Worm (Caenorhabditis elegans) whole organism, L3 larva: ENCODE measurements around the gene T28D6.5.
A peak's percentile ranks its signal among the peaks of the same experiment; 100 is the strongest.

Experiments used
- R02D3.7 ChIP-seq: fragments of 150-350 bp; optimal IDR thresholded peaks from 2 replicates; lab custom pipeline; 2014; ENCODE audit warnings: missing biosample characterization, missing genetic modification characterization
- ZK546.5 ChIP-seq: sonication (generic microtip); optimal IDR thresholded peaks from 2 replicates; lab custom pipeline; 2017; ENCODE audit warnings: missing biosample characterization, missing genetic modification characterization
- ama-1 ChIP-seq: fragments of 150-350 bp; optimal IDR thresholded peaks from 2 replicates; lab custom pipeline; 2018
- ceh-82 ChIP-seq: fragments of 150-350 bp; optimal IDR thresholded peaks from 2 replicates; lab custom pipeline; 2014; ENCODE audit warnings: missing biosample characterization, missing genetic modification characterization
- daf-12 ChIP-seq: fragments of 150-350 bp; optimal IDR thresholded peaks from 2 replicates; lab custom pipeline; 2014; ENCODE audit warnings: missing biosample characterization, missing genetic modification reagents, missing genetic modification characterization
- egl-27 ChIP-seq: sonication (generic microtip); optimal IDR thresholded peaks from 4 replicates; lab custom pipeline; 2017; ENCODE audit warnings: missing biosample characterization, missing genetic modification reagents, missing genetic modification characterization
- egl-5 ChIP-seq: fragments of 150-350 bp; optimal IDR thresholded peaks from 2 replicates; lab custom pipeline; 2017; ENCODE audit warnings: missing biosample characterization, missing genetic modification reagents, missing genetic modification characterization, inconsistent platforms
- elt-1 ChIP-seq: fragments of 150-350 bp; optimal IDR thresholded peaks from 2 replicates; lab custom pipeline; 2014; ENCODE audit warnings: missing biosample characterization, missing genetic modification characterization
- elt-2 ChIP-seq: sonication (generic microtip); optimal IDR thresholded peaks from 2 replicates; lab custom pipeline; 2016; ENCODE audit warnings: missing genetic modification reagents, mild to moderate bottlenecking, missing genetic modification characterization, missing compliant biosample characterization
- elt-3 ChIP-seq, 3 experiments: fragments of 150-350 bp in 1 of 3; sonication (generic microtip) in 2 of 3; optimal IDR thresholded peaks; 2 replicates in 2 of 3; 4 replicates in 1 of 3; lab custom pipeline; 2014 to 2017; ENCODE audit warnings: missing biosample characterization in 3 of 3, missing genetic modification characterization in 3 of 3
- eor-1 ChIP-seq, 2 experiments: fragments of 150-350 bp; optimal IDR thresholded peaks; 2 replicates each; lab custom pipeline; 2014 to 2018; ENCODE audit warnings: missing biosample characterization in 2 of 2, missing genetic modification characterization in 2 of 2
- fkh-10 ChIP-seq: sonication (generic microtip); optimal IDR thresholded peaks from 2 replicates; lab custom pipeline; 2017; ENCODE audit warnings: missing biosample characterization, missing genetic modification reagents, missing genetic modification characterization
- fkh-2 ChIP-seq: fragments of 150-350 bp; optimal IDR thresholded peaks from 2 replicates; lab custom pipeline; 2014; ENCODE audit warnings: missing biosample characterization, missing genetic modification reagents, missing genetic modification characterization
- hmg-11 ChIP-seq: sonication (generic microtip); optimal IDR thresholded peaks from 2 replicates; lab custom pipeline; 2016; ENCODE audit warnings: missing genetic modification characterization, missing compliant biosample characterization
- jun-1 ChIP-seq: fragments of 150-350 bp; optimal IDR thresholded peaks from 2 replicates; lab custom pipeline; 2014; ENCODE audit warnings: missing biosample characterization, missing genetic modification reagents, missing genetic modification characterization
- lin-39 ChIP-seq: fragments of 150-350 bp; optimal IDR thresholded peaks from 2 replicates; lab custom pipeline; 2018; ENCODE audit warnings: missing biosample characterization, missing genetic modification reagents, missing genetic modification characterization
- lsy-12 ChIP-seq: sonication (generic microtip); optimal IDR thresholded peaks from 2 replicates; lab custom pipeline; 2016; ENCODE audit warnings: mild to moderate bottlenecking, missing genetic modification characterization, missing compliant biosample characterization
- mdl-1 ChIP-seq: fragments of 150-350 bp; optimal IDR thresholded peaks from 2 replicates; lab custom pipeline; 2014; ENCODE audit warnings: missing biosample characterization, missing genetic modification characterization
- nfya-1 ChIP-seq: sonication (generic microtip); optimal IDR thresholded peaks from 2 replicates; lab custom pipeline; 2017; ENCODE audit warnings: missing genetic modification characterization, mild to moderate bottlenecking, missing compliant biosample characterization, antibody characterized with exemption, moderate library complexity; ENCODE audit not compliant: insufficient read depth
- nhr-11 ChIP-seq: fragments of 150-350 bp; optimal IDR thresholded peaks from 2 replicates; lab custom pipeline; 2014; ENCODE audit warnings: missing biosample characterization, missing genetic modification characterization
- nhr-12 ChIP-seq: fragments of 150-350 bp; optimal IDR thresholded peaks from 2 replicates; lab custom pipeline; 2014; ENCODE audit warnings: missing biosample characterization, missing genetic modification characterization
- nhr-23 ChIP-seq: fragments of 150-350 bp; optimal IDR thresholded peaks from 2 replicates; lab custom pipeline; 2014; ENCODE audit warnings: missing biosample characterization, missing genetic modification reagents, missing genetic modification characterization
- nhr-237 ChIP-seq: fragments of 150-350 bp; optimal IDR thresholded peaks from 2 replicates; lab custom pipeline; 2014; ENCODE audit warnings: missing biosample characterization, missing genetic modification characterization
- nhr-25 ChIP-seq: sonication (generic microtip); optimal IDR thresholded peaks from 2 replicates; lab custom pipeline; 2017; ENCODE audit warnings: missing biosample characterization, missing genetic modification characterization
- nhr-28 ChIP-seq: fragments of 150-350 bp; optimal IDR thresholded peaks from 2 replicates; lab custom pipeline; 2014; ENCODE audit warnings: missing biosample characterization, missing genetic modification characterization
- nhr-67 ChIP-seq: fragments of 150-350 bp; optimal IDR thresholded peaks from 2 replicates; lab custom pipeline; 2014; ENCODE audit warnings: missing biosample characterization, missing genetic modification characterization
- nhr-77 ChIP-seq: fragments of 150-350 bp; optimal IDR thresholded peaks from 2 replicates; lab custom pipeline; 2014; ENCODE audit warnings: missing biosample characterization, missing genetic modification characterization
- pqm-1 ChIP-seq: fragments of 150-350 bp; optimal IDR thresholded peaks from 2 replicates; lab custom pipeline; 2017; ENCODE audit warnings: missing biosample characterization, missing genetic modification characterization, inconsistent platforms
- snpc-4 ChIP-seq: fragments of 150-350 bp; optimal IDR thresholded peaks from 2 replicates; lab custom pipeline; 2014; ENCODE audit warnings: missing biosample characterization, missing genetic modification characterization
- tbx-2 ChIP-seq: sonication (generic microtip); optimal IDR thresholded peaks from 2 replicates; lab custom pipeline; 2016; ENCODE audit warnings: mild to moderate bottlenecking, missing genetic modification characterization, missing compliant biosample characterization
- unc-39 ChIP-seq: sonication (generic microtip); optimal IDR thresholded peaks from 4 replicates; lab custom pipeline; 2017; ENCODE audit warnings: missing biosample characterization, missing genetic modification characterization
- unc-62 ChIP-seq: fragments of 150-350 bp; sonication (generic microtip); optimal IDR thresholded peaks from 4 replicates; lab custom pipeline; 2014; ENCODE audit warnings: missing biosample characterization, missing genetic modification reagents, missing genetic modification characterization
- ztf-11 ChIP-seq: fragments of 150-350 bp; optimal IDR thresholded peaks from 2 replicates; lab custom pipeline; 2014; ENCODE audit warnings: missing biosample characterization, missing genetic modification characterization
- ztf-4 ChIP-seq: fragments of 150-350 bp; optimal IDR thresholded peaks from 2 replicates; lab custom pipeline; 2014; ENCODE audit warnings: missing biosample characterization, missing genetic modification characterization

Gene T28D6.5

ce11 chrIII:11377880-11378279, 44.4 kb downstream of the T28D6.5 start, which contains the start of gene dpy-18:
Gene dpy-18 (minus strand): TSS chrIII:11377980.
- TF ChIP-seq snpc-4 (tag; lab: Kevin White, UChicago) (no peak), jun-1 (no peak), egl-27 (tag; lab: Kevin White, UChicago) (no peak), nhr-12 (tag; lab: Kevin White, UChicago) (no peak), ztf-11 (tag; lab: Kevin White, UChicago) (no peak), lsy-12 (tag; lab: Kevin White, UChicago) (no peak), hmg-11 (no peak), elt-3 (tag; optimal IDR thresholded peaks at IDR 0.05; lab: Kevin White, UChicago) (no peak), nhr-11 (tag; lab: Kevin White, UChicago) (no peak), nhr-67 (no peak), mdl-1 (tag; lab: Kevin White, UChicago) (no peak)
- TF ChIP-seq, all 47 proteins: peak for 0

ce11 chrIII:11378450-11378849, 45.0 kb downstream of the T28D6.5 start:
- TF ChIP-seq snpc-4 (tag; lab: Kevin White, UChicago) = peak; percentile 50
- TF ChIP-seq daf-12 (tag; lab: Kevin White, UChicago) = no peak
- TF ChIP-seq nhr-25 (tag; lab: Kevin White, UChicago) = peak; percentile 43
- peak; percentile 0 for TF ChIP-seq nhr-11 (tag; lab: Kevin White, UChicago)
- TF ChIP-seq elt-2 (tag; lab: Kevin White, UChicago) = no peak
- TF ChIP-seq, all 47 proteins: peak for 3

- TF ChIP-seq ama-1 (lab: Kevin White, UChicago) = no peak
- TF ChIP-seq snpc-4 (tag; lab: Kevin White, UChicago) = peak; percentile 58
Measured at ce11 chrIII:11378910-11379309, 45.4 kb downstream of the T28D6.5 start.

DNA sequence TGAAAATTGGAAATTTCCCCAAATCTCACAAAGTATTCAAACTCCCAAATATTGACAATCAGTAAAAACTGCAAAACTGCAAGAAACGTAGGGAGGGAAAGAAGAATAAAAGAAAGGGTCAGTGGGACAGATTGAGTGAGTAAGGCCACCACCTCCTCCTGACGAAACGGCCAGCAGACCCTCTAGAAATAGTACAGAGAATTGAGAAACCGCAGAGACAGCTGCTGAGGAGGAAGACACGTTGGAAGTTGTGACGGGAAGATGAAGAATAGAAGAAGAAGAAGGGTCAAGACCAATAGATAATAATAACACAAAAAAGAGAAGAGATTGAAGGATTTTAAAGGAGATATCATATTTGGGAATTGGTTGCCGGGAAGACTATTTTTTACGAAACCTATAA, 47.1 kb downstream of the T28D6.5 start:
- TF ChIP-seq mdl-1 (tag; lab: Kevin White, UChicago) (no peak), lin-39 (peak; percentile 39), nfya-1 (peak; percentile 55), nhr-23 (tag; lab: Kevin White, UChicago) (peak; percentile 93), eor-1 (tag; optimal IDR thresholded peaks at IDR 0.05; lab: Kevin White, UChicago) (no peak), hmg-11 (peak; percentile 66), snpc-4 (tag; lab: Kevin White, UChicago) (peak; percentile 82), nhr-25 (tag; lab: Kevin White, UChicago) (peak; percentile 34)

ce11 chrIII:11381922-11382321, 48.4 kb downstream of the T28D6.5 start, which contains the start of gene subs-4:
Gene subs-4 (plus strand): TSS chrIII:11382222.
- TF ChIP-seq snpc-4 (tag; lab: Kevin White, UChicago) (no peak), daf-12 (tag; lab: Kevin White, UChicago) (no peak), nhr-23 (tag; lab: Kevin White, UChicago) (no peak), hmg-11 (no peak), ztf-11 (tag; lab: Kevin White, UChicago) (no peak), ama-1 (lab: Kevin White, UChicago) (no peak), egl-5 (tag; lab: Kevin White, UChicago) (no peak), ZK546.5 (tag; lab: Kevin White, UChicago) (no peak), unc-62 (GFP tag; lab: Kevin White, UChicago) (no peak)

DNA sequence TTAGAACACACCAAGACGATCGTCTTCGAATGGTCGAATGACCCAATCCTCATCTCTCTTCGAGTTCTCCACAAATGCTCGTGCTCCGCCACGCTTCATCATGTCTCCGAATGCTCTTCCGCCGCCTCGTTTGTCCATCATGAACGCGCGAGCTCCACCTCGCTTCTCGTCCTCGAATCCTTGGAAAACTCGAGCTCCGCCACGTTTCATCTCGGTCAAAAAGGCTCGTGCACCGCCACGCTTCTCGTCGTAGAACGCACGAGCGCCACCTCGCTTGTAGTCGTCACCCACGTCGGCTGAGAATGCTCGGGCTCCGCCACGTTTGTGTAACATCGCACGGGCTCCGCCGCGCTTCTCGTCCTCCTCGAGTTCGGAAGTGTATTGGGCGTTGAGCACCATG, 55.9 kb downstream of the T28D6.5 start:
- TF ChIP-seq fkh-2 (no peak), snpc-4 (tag; lab: Kevin White, UChicago) (no peak), nhr-11 (tag; lab: Kevin White, UChicago) (no peak), tbx-2 (no peak), pqm-1 (tag; lab: Kevin White, UChicago) (no peak), unc-39 (tag; lab: Kevin White, UChicago) (no peak), nhr-237 (tag; lab: Kevin White, UChicago) (no peak), fkh-10 (no peak), nhr-28 (tag; lab: Kevin White, UChicago) (no peak), R02D3.7 (tag; lab: Kevin White, UChicago) (no peak), ztf-4 (tag; lab: Kevin White, UChicago) (no peak), ceh-82 (tag; lab: Kevin White, UChicago) (no peak), nhr-25 (tag; lab: Kevin White, UChicago) (no peak), daf-12 (tag; lab: Kevin White, UChicago) (no peak), nhr-77 (no peak), hmg-11 (no peak), ZK546.5 (tag; lab: Kevin White, UChicago) (no peak), elt-1 (tag; lab: Kevin White, UChicago) (no peak)
